Fruit fly (Drosophila melanogaster) whole organism, embryonic: ENCODE data around the gene MESR6.

ENCODE experiments used
- Atf-2 ChIP-seq: fragments of 200-800 bp; sonication (Bioruptor generic); optimal IDR thresholded peaks from 2 replicates; lab custom pipeline; 2016; ENCODE audit warnings: missing biosample characterization, missing genetic modification characterization
- CG10274 ChIP-seq: fragments of 200-800 bp; sonication (Bioruptor generic); optimal IDR thresholded peaks from 3 replicates; lab custom pipeline; 2017; ENCODE audit warnings: missing biosample characterization, mild to moderate bottlenecking, missing genetic modification characterization
- CG10565 ChIP-seq: fragments of 200-800 bp; sonication (Bioruptor generic); optimal IDR thresholded peaks from 3 replicates; lab custom pipeline; 2016; ENCODE audit warnings: missing biosample characterization, mild to moderate bottlenecking, missing genetic modification characterization
- CG11456 ChIP-seq: fragments of 200-800 bp; sonication (Bioruptor generic); IDR thresholded peaks from 3 replicates; pipeline ENCODE4 v1.3.6; 2022; ENCODE audit warnings: missing biosample characterization, missing genetic modification characterization
- CG11695 ChIP-seq: fragments of 200-800 bp; sonication (Bioruptor generic); IDR thresholded peaks from 3 replicates; pipeline ENCODE4 v1.3.6; 2022; ENCODE audit warnings: missing biosample characterization, missing genetic modification characterization
- CG13424 ChIP-seq: fragments of 200-800 bp; sonication (Bioruptor generic); optimal IDR thresholded peaks from 2 replicates; lab custom pipeline; 2019; ENCODE audit warnings: missing biosample characterization, mild to moderate bottlenecking, missing genetic modification characterization, moderate library complexity
- CG18764 ChIP-seq: fragments of 200-800 bp; sonication (Bioruptor generic); optimal IDR thresholded peaks from 3 replicates; lab custom pipeline; 2016; ENCODE audit warnings: missing biosample characterization, missing genetic modification characterization
- CG31441 ChIP-seq: fragments of 200-800 bp; sonication (Bioruptor generic); IDR thresholded peaks from 2 replicates; pipeline ENCODE4 v1.3.6; 2022; ENCODE audit warnings: missing biosample characterization, missing genetic modification characterization
- CG4820 ChIP-seq: fragments of 200-800 bp; sonication (Bioruptor generic); optimal IDR thresholded peaks from 3 replicates; lab custom pipeline; 2016; ENCODE audit warnings: missing biosample characterization, missing genetic modification characterization
- CG4854 ChIP-seq: fragments of 200-800 bp; sonication (Bioruptor generic); optimal IDR thresholded peaks from 2 replicates; lab custom pipeline; 2016; ENCODE audit warnings: missing biosample characterization, missing genetic modification characterization, inconsistent platforms
- CG5953 ChIP-seq: fragments of 200-800 bp; sonication (Bioruptor generic); IDR thresholded peaks from 2 replicates; pipeline ENCODE4 v1.3.6; 2022; ENCODE audit warnings: missing biosample characterization, missing genetic modification characterization
- CG6854 ChIP-seq: fragments of 200-800 bp; sonication (Bioruptor generic); optimal IDR thresholded peaks from 3 replicates; lab custom pipeline; 2017; ENCODE audit warnings: missing biosample characterization, mild to moderate bottlenecking, missing genetic modification characterization
- CG8290 ChIP-seq, 3 experiments: fragments of 200-800 bp; sonication (Bioruptor generic); optimal IDR thresholded peaks; 2 replicates each; lab custom pipeline; 2016 to 2019; ENCODE audit warnings: missing biosample characterization in 3 of 3, missing genetic modification characterization in 3 of 3, mild to moderate bottlenecking in 2 of 3, moderate library complexity in 1 of 3
- CG9215 ChIP-seq: fragments of 200-800 bp; sonication (Bioruptor generic); IDR thresholded peaks from 2 replicates; pipeline ENCODE4 v1.3.6; 2022; ENCODE audit warnings: missing biosample characterization, missing genetic modification characterization
- CoRest ChIP-seq: fragments of 200-800 bp; sonication (Bioruptor generic); optimal IDR thresholded peaks from 3 replicates; lab custom pipeline; 2018; ENCODE audit warnings: missing biosample characterization, mild to moderate bottlenecking, missing genetic modification characterization, moderate library complexity
- Doc2 ChIP-seq: fragments of 200-800 bp; sonication (Bioruptor generic); IDR thresholded peaks from 2 replicates; pipeline ENCODE4 v1.3.6; 2022; ENCODE audit warnings: missing biosample characterization, missing genetic modification characterization
- ERR ChIP-seq: fragments of 200-800 bp; sonication (Bioruptor generic); optimal IDR thresholded peaks from 2 replicates; lab custom pipeline; 2016; ENCODE audit warnings: missing biosample characterization, missing genetic modification characterization
- Elba2 ChIP-seq: fragments of 200-800 bp; sonication (Bioruptor generic); optimal IDR thresholded peaks from 3 replicates; lab custom pipeline; 2016; ENCODE audit warnings: missing biosample characterization, missing genetic modification characterization
- Ets97D ChIP-seq: fragments of 200-800 bp; sonication (Bioruptor generic); optimal IDR thresholded peaks from 3 replicates; lab custom pipeline; 2016; ENCODE audit warnings: missing biosample characterization, missing genetic modification characterization
- HLH3B ChIP-seq: fragments of 200-800 bp; sonication (Bioruptor generic); IDR thresholded peaks from 2 replicates; pipeline ENCODE4 v1.3.6; 2022; ENCODE audit warnings: missing biosample characterization, missing genetic modification characterization
- Hmr ChIP-seq: fragments of 200-800 bp; sonication (Bioruptor generic); optimal IDR thresholded peaks from 3 replicates; lab custom pipeline; 2017; ENCODE audit warnings: mild to moderate bottlenecking, missing biosample characterization, missing genetic modification reagents, missing genetic modification characterization
- MBD-R2 ChIP-seq: fragments of 200-800 bp; sonication (Bioruptor generic); IDR thresholded peaks from 2 replicates; pipeline ENCODE4 v1.3.6; 2022; ENCODE audit warnings: missing biosample characterization, missing genetic modification characterization
- Opbp ChIP-seq: fragments of 200-800 bp; sonication (Bioruptor generic); IDR thresholded peaks from 3 replicates; pipeline ENCODE4 v1.3.6; 2022; ENCODE audit warnings: missing biosample characterization, missing genetic modification characterization; ENCODE audit not compliant: partially characterized antibody
- Poxn ChIP-seq: fragments of 200-800 bp; sonication (Bioruptor generic); IDR thresholded peaks from 2 replicates; pipeline ENCODE4 v1.3.6; 2022; ENCODE audit warnings: missing biosample characterization, missing genetic modification characterization
- Rfx ChIP-seq: fragments of 200-800 bp; sonication (Bioruptor generic); IDR thresholded peaks from 2 replicates; pipeline ENCODE4 v1.3.6; 2022; ENCODE audit warnings: missing biosample characterization, missing genetic modification characterization
- Side ChIP-seq: fragments of 200-800 bp; sonication (Bioruptor generic); optimal IDR thresholded peaks from 2 replicates; lab custom pipeline; 2016; ENCODE audit warnings: missing biosample characterization, missing genetic modification characterization
- Tbp ChIP-seq: fragments of >200 bp; optimal IDR thresholded peaks from 2 replicates; lab custom pipeline; 2018; ENCODE audit warnings: missing biosample characterization, missing genetic modification characterization
- crol ChIP-seq: fragments of 200-800 bp; sonication (Bioruptor generic); IDR thresholded peaks from 2 replicates; pipeline ENCODE4 v1.3.6; 2022; ENCODE audit warnings: missing biosample characterization, missing genetic modification characterization
- gce ChIP-seq: fragments of 200-800 bp; sonication (Bioruptor generic); IDR thresholded peaks from 3 replicates; pipeline ENCODE4 v1.3.6; 2022; ENCODE audit warnings: missing biosample characterization, missing genetic modification characterization
- kah ChIP-seq: fragments of 200-800 bp; sonication (Bioruptor generic); optimal IDR thresholded peaks from 2 replicates; lab custom pipeline; 2018; ENCODE audit warnings: missing biosample characterization, mild to moderate bottlenecking, missing genetic modification characterization
- klu ChIP-seq: fragments of 200-800 bp; sonication (Bioruptor generic); IDR thresholded peaks from 2 replicates; pipeline ENCODE4 v1.3.6; 2022; ENCODE audit warnings: missing biosample characterization, missing genetic modification characterization
- luna ChIP-seq: fragments of 200-800 bp; sonication (Bioruptor generic); optimal IDR thresholded peaks from 2 replicates; lab custom pipeline; 2016; ENCODE audit warnings: missing biosample characterization, missing genetic modification characterization
- nmo ChIP-seq: fragments of 200-800 bp; sonication (Bioruptor generic); optimal IDR thresholded peaks from 2 replicates; lab custom pipeline; 2018; ENCODE audit warnings: missing biosample characterization, mild to moderate bottlenecking, missing genetic modification characterization, moderate library complexity
- oc ChIP-seq: fragments of 200-800 bp; sonication (Bioruptor generic); optimal IDR thresholded peaks from 2 replicates; lab custom pipeline; 2018; ENCODE audit warnings: missing biosample characterization, mild to moderate bottlenecking, missing genetic modification characterization, moderate library complexity
- org-1 ChIP-seq: fragments of 200-800 bp; sonication (Bioruptor generic); optimal IDR thresholded peaks from 2 replicates; lab custom pipeline; 2017; ENCODE audit warnings: missing biosample characterization, missing genetic modification characterization
- pb ChIP-seq: fragments of 200-800 bp; sonication (Bioruptor generic); optimal IDR thresholded peaks from 3 replicates; lab custom pipeline; 2016; ENCODE audit warnings: missing biosample characterization, missing genetic modification characterization
- schlank ChIP-seq: fragments of 200-800 bp; sonication (Bioruptor generic); optimal IDR thresholded peaks from 2 replicates; lab custom pipeline; 2018; ENCODE audit warnings: missing biosample characterization, mild to moderate bottlenecking, missing genetic modification characterization
- sima ChIP-seq: fragments of 200-800 bp; sonication (Bioruptor generic); optimal IDR thresholded peaks from 2 replicates; lab custom pipeline; 2016; ENCODE audit warnings: missing biosample characterization, missing genetic modification characterization
- sisA ChIP-seq: fragments of 200-800 bp; sonication (Bioruptor generic); IDR thresholded peaks from 2 replicates; pipeline ENCODE4 v1.3.6; 2022; ENCODE audit warnings: missing biosample characterization, missing genetic modification characterization
- slou ChIP-seq: fragments of 200-800 bp; sonication (Bioruptor generic); optimal IDR thresholded peaks from 3 replicates; lab custom pipeline; 2016; ENCODE audit warnings: missing biosample characterization, missing genetic modification characterization
- slp2 ChIP-seq: fragments of 200-800 bp; sonication (Bioruptor generic); optimal IDR thresholded peaks from 2 replicates; lab custom pipeline; 2016; ENCODE audit warnings: missing biosample characterization, missing genetic modification characterization
- tio ChIP-seq: fragments of 200-800 bp; sonication (Bioruptor generic); optimal IDR thresholded peaks from 2 replicates; lab custom pipeline; 2017; ENCODE audit warnings: missing biosample characterization, missing genetic modification characterization, inconsistent platforms
- twi ChIP-seq: fragments of 200-800 bp; optimal IDR thresholded peaks from 2 replicates; lab custom pipeline; 2019; ENCODE audit warnings: missing biosample characterization, mild to moderate bottlenecking, missing genetic modification characterization, moderate library complexity
- unpg ChIP-seq: fragments of 200-800 bp; sonication (Bioruptor generic); optimal IDR thresholded peaks from 3 replicates; lab custom pipeline; 2018; ENCODE audit warnings: missing biosample characterization, mild to moderate bottlenecking, missing genetic modification characterization, moderate library complexity
- wek ChIP-seq: fragments of 200-800 bp; sonication (Bioruptor generic); optimal IDR thresholded peaks from 3 replicates; lab custom pipeline; 2018; ENCODE audit warnings: missing biosample characterization, mild to moderate bottlenecking, missing genetic modification characterization, moderate library complexity
- wor ChIP-seq: fragments of 200-800 bp; sonication (Bioruptor generic); IDR thresholded peaks from 2 replicates; pipeline ENCODE4 v1.3.6; 2022; ENCODE audit warnings: missing biosample characterization, missing genetic modification characterization
- yki ChIP-seq: fragments of >200 bp; optimal IDR thresholded peaks from 3 replicates; lab custom pipeline; 2018
- zen ChIP-seq: fragments of 200-800 bp; sonication (Bioruptor generic); optimal IDR thresholded peaks from 3 replicates; lab custom pipeline; 2018; ENCODE audit warnings: missing biosample characterization, mild to moderate bottlenecking, missing genetic modification characterization, moderate library complexity
- zfh2 ChIP-seq: fragments of 200-800 bp; sonication (Bioruptor generic); optimal IDR thresholded peaks from 2 replicates; lab custom pipeline; 2016; ENCODE audit warnings: missing biosample characterization, missing genetic modification characterization

Gene MESR6

DNA sequence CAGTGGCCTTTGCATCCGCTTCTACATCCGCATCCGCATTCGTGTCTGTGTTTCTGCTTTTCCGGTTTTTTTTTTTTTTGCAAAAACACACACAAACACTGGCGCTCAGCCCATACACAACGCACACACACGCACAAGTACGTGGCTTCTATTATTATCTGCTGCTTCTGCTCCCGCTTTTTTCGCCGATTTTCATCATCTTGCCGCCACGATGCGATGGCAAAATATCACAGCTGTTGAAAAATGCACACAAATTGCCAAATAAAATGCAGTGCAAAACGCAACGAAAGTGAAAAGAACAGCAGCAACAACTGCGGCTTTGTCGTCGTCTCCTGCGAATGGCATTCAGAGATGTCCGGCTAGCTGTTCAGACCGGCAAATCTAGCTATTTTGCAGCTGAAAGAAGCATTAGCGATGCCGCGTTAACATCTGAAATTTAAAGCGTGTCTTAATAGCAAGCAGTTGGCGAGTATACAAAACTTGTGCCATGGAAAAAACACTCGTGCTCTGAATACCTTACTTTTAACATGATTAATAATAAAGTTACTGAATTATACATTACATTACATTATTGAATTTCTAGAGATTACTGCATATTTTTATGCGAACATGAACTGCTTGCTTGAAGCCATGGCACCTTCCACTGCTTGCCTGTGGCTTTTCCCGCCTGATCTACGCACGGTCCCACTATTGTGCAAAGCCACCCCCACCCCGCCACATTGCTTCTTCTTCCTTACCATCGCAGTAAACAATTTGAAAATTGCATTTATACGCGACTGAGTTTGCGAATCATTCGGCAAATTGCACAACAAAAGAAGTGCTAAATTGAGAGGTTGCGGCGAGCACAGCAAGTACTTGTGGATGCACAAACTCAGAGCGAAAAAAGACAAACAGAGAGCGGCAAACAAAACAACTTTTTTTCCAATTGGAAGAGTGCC is 29.7 kb upstream of the MESR6 start, which contains the start of the genes Ugt316A1 and Sfxn2 (continued):
- TF ChIP-seq zfh2 (GFP tag; lab: Kevin White, UChicago), result peak; percentile 30
- TF ChIP-seq gce (GFP tag; lab: Robert Waterston, UW), result 0 out of 3 replicates have a peak, but pooled peaks have one; percentile 28
- peak; percentile 42 for TF ChIP-seq oc (tag; lab: Kevin White, UChicago)
- TF ChIP-seq tio, result no peak
- peak; percentile 42; the same call in 1 of the 2 replicates for TF ChIP-seq CG31441
- TF ChIP-seq CG10565 (GFP tag; lab: Kevin White, UChicago), result no peak
- peak; percentile 59 for TF ChIP-seq MBD-R2 (GFP tag; lab: Robert Waterston, UW)
- TF ChIP-seq slou (GFP tag; lab: Kevin White, UChicago), result no peak
- no peak for TF ChIP-seq CG18764 (GFP tag; lab: Kevin White, UChicago)
- TF ChIP-seq HLH3B (GFP tag; lab: Robert Waterston, UW), result no peak
- TF ChIP-seq wor (GFP tag; lab: Robert Waterston, UW), result no peak
- TF ChIP-seq klu (GFP tag; lab: Robert Waterston, UW), result peak; percentile 61; the same call in 1 of the 2 replicates
- peak; percentile 64 for TF ChIP-seq CoRest (tag; lab: Kevin White, UChicago)
- TF ChIP-seq CG8290 (GFP tag; optimal IDR thresholded peaks at IDR 0.05; lab: Kevin White, UChicago), result peak; percentile 94
- TF ChIP-seq CG8290 (tag; optimal IDR thresholded peaks at IDR 0.05; lab: Kevin White, UChicago), result peak; percentile 77 to 88
- no peak for TF ChIP-seq luna (GFP tag; lab: Kevin White, UChicago)
- TF ChIP-seq CG4820, result peak; percentile 44
- peak; percentile 64; the same call in 1 of the 2 replicates for TF ChIP-seq crol (GFP tag; lab: Robert Waterston, UW)
- peak; percentile 48; the same call in 1 of the 2 replicates for TF ChIP-seq CG9215 (GFP tag; lab: Robert Waterston, UW)
- TF ChIP-seq ERR (GFP tag; lab: Kevin White, UChicago), result no peak
- no peak for TF ChIP-seq schlank (tag; lab: Kevin White, UChicago)
- peak; percentile 81 for TF ChIP-seq nmo (GFP tag; lab: Kevin White, UChicago)
- peak; percentile 54 for TF ChIP-seq CG13424 (tag; lab: Kevin White, UChicago)
- TF ChIP-seq CG10274 (GFP tag; lab: Kevin White, UChicago), result no peak
- TF ChIP-seq zen (tag; lab: Kevin White, UChicago), result peak; percentile 21
- TF ChIP-seq CG6854, result no peak
- TF ChIP-seq CG11456 (GFP tag; lab: Robert Waterston, UW), result 0 out of 3 replicates have a peak, but pooled peaks have one; percentile 59
- 0 out of 3 replicates have a peak, but pooled peaks have one; percentile 22 for TF ChIP-seq CG11695 (GFP tag; lab: Robert Waterston, UW)
- TF ChIP-seq Rfx, result peak; percentile 79
- TF ChIP-seq org-1 (GFP tag; lab: Kevin White, UChicago), result no peak
- TF ChIP-seq Atf-2 (GFP tag; lab: Kevin White, UChicago), result no peak
- no peak for TF ChIP-seq wek (GFP tag; lab: Kevin White, UChicago)
- TF ChIP-seq Elba2, result peak; percentile 91
- TF ChIP-seq Doc2, result no peak
- peak; percentile 26 for TF ChIP-seq CG4854 (GFP tag; lab: Kevin White, UChicago)
- TF ChIP-seq Poxn (GFP tag; lab: Robert Waterston, UW), result no peak
- TF ChIP-seq kah, result no peak
- TF ChIP-seq Opbp (GFP tag; lab: Robert Waterston, UW), result no peak; the same call in 2 of the 3 replicates
- no peak for TF ChIP-seq sima (GFP tag; lab: Kevin White, UChicago)
- peak; percentile 72 for TF ChIP-seq Hmr (GFP tag; lab: Kevin White, UChicago)
- peak; percentile 21 for TF ChIP-seq slp2 (GFP tag; lab: Kevin White, UChicago)
- TF ChIP-seq twi (tag; lab: Kevin White, UChicago), result peak; percentile 12
- peak; percentile 38 for TF ChIP-seq sisA (GFP tag; lab: Robert Waterston, UW)
- peak; percentile 90 for TF ChIP-seq Tbp
- peak; percentile 62 for TF ChIP-seq Ets97D (GFP tag; lab: Kevin White, UChicago)
- no peak for TF ChIP-seq CG5953
- TF ChIP-seq pb (GFP tag; lab: Kevin White, UChicago), result no peak
- TF ChIP-seq yki (lab: Kevin White, UChicago), result peak; percentile 65
- no peak for TF ChIP-seq Side
- TF ChIP-seq unpg (GFP tag; lab: Kevin White, UChicago), result no peak
